Worm (Caenorhabditis elegans): ENCODE data around the gene srw-68.

- TF ChIP-seq nfya-1 (tag; optimal IDR thresholded peaks at IDR 0.05; ENCODE audit: insufficient read depth) (no peak), R02D3.7 (tag; optimal IDR thresholded peaks at IDR 0.05) (no peak), ama-1 (optimal IDR thresholded peaks at IDR 0.05) (no peak), hmg-11 (tag; optimal IDR thresholded peaks at IDR 0.05) (no peak), elt-2 (tag; optimal IDR thresholded peaks at IDR 0.05) (no peak), pha-4 (tag; optimal IDR thresholded peaks at IDR 0.05) (no peak)
These were observed 20.5 kb upstream of the srw-68 start, which contains the start of gene F25E5.5 for ce11 chrV:7446965-7447364.
